Fruit fly (Drosophila melanogaster) S2 (cell line): Measurements from ENCODE around the gene CG43678.

Experiments used
- CG8478 ChIP-seq: fragments of >200 bp; optimal IDR thresholded peaks from 2 replicates; lab custom pipeline; 2018
- CTCF ChIP-seq, 2 experiments: fragments of >200 bp; optimal IDR thresholded peaks; 2 replicates each; lab custom pipeline; 2018

The CG43678 gene

DNA sequence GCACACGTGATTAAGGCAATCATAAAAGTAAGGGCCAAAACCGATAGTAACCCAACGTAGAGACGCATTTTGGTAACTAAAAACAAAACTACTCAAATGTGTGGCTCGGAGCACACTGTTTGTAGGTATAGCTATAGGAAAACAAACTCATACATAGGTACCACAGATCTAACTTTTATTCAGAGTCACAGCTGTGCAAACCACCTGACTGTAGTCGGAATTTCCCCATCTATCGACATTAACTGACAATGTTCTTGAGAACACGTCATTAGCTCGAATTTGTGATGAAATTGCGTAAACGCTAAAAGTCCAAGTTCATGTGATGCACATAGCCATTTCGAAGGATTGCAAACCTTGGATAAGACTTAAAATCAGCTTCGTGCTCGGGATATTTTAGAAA, at the start of gene CG43678:
CG43678 (minus strand) TSS at position 101 of the 400 bp plus-strand sequence.
- no peak for TF ChIP-seq CG8478
- TF ChIP-seq CTCF (optimal IDR thresholded peaks at IDR 0.05; lab: Kevin White, UChicago), result no peak

dm6 chr3L:15097878-15098520, 48.7 kb upstream of the CG43678 start, which contains the start of gene Ctps:
Gene Ctps, plus strand, starts transcription at chr3L:15097914.
- TF ChIP-seq CG8478, result no peak
- no peak for TF ChIP-seq CTCF (optimal IDR thresholded peaks at IDR 0.05; lab: Kevin White, UChicago)

dm6 chr3L:15094589-15095288, 45.4 kb upstream of the CG43678 start, which contains the start of the genes sstn, Plp and GlyRS:
Gene sstn, minus strand, starts transcription at chr3L:15094719.
Gene Plp, minus strand, starts transcription at chr3L:15094724.
Gene GlyRS, plus strand, starts transcription at chr3L:15095142.
- TF ChIP-seq CG8478 (no peak), CTCF (optimal IDR thresholded peaks at IDR 0.05; lab: Kevin White, UChicago) (no peak)

- TF ChIP-seq CTCF (optimal IDR thresholded peaks at IDR 0.05; lab: Kevin White, UChicago) (no peak), CG8478 (no peak)
Observed at dm6 chr3L:15093929-15094588, 44.8 kb upstream of the CG43678 start.

DNA sequence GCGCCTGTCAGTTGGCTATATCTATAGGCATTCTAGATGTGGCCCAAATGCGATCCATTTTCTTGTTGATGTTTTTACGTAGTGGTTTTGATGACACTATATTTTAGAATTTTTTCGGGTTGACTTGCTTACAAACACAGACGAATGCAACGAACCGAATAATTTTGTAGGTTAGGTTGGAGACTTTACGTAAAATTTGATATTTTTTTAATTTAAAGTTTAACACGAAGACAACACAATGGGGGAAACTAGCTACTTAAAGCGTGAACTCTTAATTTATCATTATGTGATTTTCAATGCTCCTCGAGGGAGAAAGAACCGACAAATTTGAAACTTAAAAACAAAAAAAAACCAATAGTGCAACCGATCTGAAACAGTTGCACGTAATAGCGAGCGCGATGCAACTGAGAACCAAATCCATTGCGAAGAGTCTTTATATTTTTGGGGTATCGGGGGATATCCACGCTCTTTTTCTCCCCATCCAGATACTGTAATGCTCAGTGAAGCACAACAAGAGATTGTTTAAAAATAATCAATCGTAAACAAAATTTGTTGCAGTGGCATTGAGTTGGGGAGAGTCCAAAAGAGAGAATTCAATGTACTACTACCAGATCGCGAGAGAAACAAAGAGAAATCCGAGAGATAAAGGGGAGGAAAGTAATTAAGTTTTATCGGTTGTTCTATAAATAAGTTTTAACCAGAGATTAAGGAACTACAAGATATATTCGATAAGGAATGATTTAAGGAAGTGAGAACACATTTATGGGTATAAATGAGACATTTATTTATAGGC, 40.8 kb upstream of the CG43678 start:
- TF ChIP-seq CTCF (optimal IDR thresholded peaks at IDR 0.05; lab: Kevin White, UChicago), result no peak
- TF ChIP-seq CG8478, result no peak

- TF ChIP-seq CG8478, result no peak
- no peak for TF ChIP-seq CTCF (optimal IDR thresholded peaks at IDR 0.05; lab: Kevin White, UChicago)
Observed at dm6 chr3L:15089083-15089704, 39.9 kb upstream of the CG43678 start.

DNA sequence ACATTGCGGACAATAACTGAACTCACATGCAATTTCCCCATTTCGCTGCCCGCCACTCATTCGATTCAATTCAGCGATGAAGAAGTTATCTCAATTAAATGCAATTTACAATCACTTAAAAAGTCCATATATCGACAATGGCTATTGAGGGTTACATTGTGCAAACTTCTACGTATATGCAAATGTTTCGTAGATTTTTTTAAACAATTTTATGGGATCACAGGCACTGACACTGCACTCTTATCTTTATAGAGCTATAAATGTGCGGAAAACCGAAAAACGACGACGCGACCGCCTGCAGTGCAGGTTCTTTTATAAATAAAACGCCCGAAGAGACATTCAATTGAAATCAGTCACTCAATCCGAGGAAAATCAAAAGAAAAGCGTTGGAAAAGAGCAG, 39.0 kb upstream of the CG43678 start:
- TF ChIP-seq CG8478, result no peak
- TF ChIP-seq CTCF (optimal IDR thresholded peaks at IDR 0.05; lab: Kevin White, UChicago), result no peak

DNA sequence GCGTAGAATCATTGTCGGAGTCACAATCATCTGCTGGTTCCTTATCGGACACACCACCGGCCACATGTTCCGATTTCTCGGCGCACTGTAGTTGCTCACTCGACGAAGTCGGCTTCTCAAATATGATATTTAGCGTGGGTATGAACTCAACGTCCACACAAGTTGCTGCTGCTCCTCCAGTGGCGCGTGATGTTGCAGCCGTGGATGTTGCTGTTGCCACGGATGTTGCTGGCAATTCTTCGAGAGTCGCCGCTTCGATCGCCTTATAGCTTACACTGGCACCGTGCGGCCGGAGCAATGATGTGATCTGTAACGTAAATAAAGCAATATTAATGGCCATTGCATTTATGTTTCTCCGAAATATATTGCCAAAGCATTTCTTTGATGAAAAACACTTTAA, 35.0 kb upstream of the CG43678 start:
- no peak for TF ChIP-seq CTCF (optimal IDR thresholded peaks at IDR 0.05; lab: Kevin White, UChicago)
- TF ChIP-seq CG8478, result no peak

- no peak for TF ChIP-seq CG8478
- peak; percentile 7 to 11 for TF ChIP-seq CTCF (optimal IDR thresholded peaks at IDR 0.05; lab: Kevin White, UChicago)
Observed at dm6 chr3L:15079278-15079677, 30.0 kb upstream of the CG43678 start.

- TF ChIP-seq CTCF (optimal IDR thresholded peaks at IDR 0.05; lab: Kevin White, UChicago) (no peak), CG8478 (no peak)
Observed at dm6 chr3L:15078347-15078746, 29.1 kb upstream of the CG43678 start, which contains the start of gene Or71a. Gene Or71a, minus strand, starts transcription at chr3L:15078447.

DNA sequence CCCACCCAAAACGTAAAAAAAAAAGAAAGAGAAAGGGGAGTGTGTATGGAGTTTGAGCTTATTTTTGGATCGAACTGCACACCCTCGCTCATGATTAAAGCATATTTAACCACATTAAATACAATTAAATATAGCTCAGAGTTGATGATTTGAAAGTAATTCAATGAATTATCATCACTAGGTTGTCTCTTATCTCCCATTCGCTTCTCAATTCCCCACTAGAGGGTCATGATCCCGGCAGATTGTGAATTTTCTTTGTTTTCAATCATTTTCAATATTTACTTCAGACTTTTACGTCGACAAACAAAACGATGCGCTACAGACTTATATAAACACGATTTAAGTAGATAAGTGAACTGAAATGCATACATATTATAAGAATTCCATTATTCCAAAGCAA, 27.1 kb upstream of the CG43678 start:
- TF ChIP-seq CG8478 (no peak), CTCF (optimal IDR thresholded peaks at IDR 0.05; lab: Kevin White, UChicago) (no peak)

- TF ChIP-seq CTCF (optimal IDR thresholded peaks at IDR 0.05; lab: Kevin White, UChicago), result no peak
- TF ChIP-seq CG8478, result no peak
Observed at dm6 chr3L:15073680-15074079, 24.4 kb upstream of the CG43678 start.

- TF ChIP-seq CG8478 (no peak), CTCF (optimal IDR thresholded peaks at IDR 0.05; lab: Kevin White, UChicago) (peak; percentile 53 to 68)
Observed at dm6 chr3L:15072149-15072548, 22.9 kb upstream of the CG43678 start.

dm6 chr3L:15064877-15065276, 15.6 kb upstream of the CG43678 start, which contains the start of gene Sytbeta:
Gene Sytbeta, minus strand, starts transcription at chr3L:15064977.
- TF ChIP-seq CTCF (optimal IDR thresholded peaks at IDR 0.05; lab: Kevin White, UChicago) (no peak), CG8478 (no peak)

- TF ChIP-seq CG8478 (no peak), CTCF (optimal IDR thresholded peaks at IDR 0.05; lab: Kevin White, UChicago) (no peak)
Observed at dm6 chr3L:15061605-15062004, 12.3 kb upstream of the CG43678 start, which contains the start of gene CG13460. Gene CG13460, minus strand, starts transcription at chr3L:15061705.
